Worm (Caenorhabditis elegans) whole organism, early embryonic: ENCODE data around the gene T27E7.1.

ENCODE experiments used
- B0310.2 ChIP-seq: sonication (generic microtip); optimal IDR thresholded peaks from 2 replicates; lab custom pipeline; 2016; ENCODE audit warnings: mild to moderate bottlenecking, missing genetic modification characterization, missing compliant biosample characterization
- F13C5.2 ChIP-seq: sonication (generic microtip); optimal IDR thresholded peaks from 2 replicates; lab custom pipeline; 2017; ENCODE audit warnings: mild to moderate bottlenecking, missing genetic modification characterization, inconsistent platforms, missing compliant biosample characterization
- aly-1 ChIP-seq: sonication (generic microtip); optimal IDR thresholded peaks from 2 replicates; lab custom pipeline; 2016; ENCODE audit warnings: missing genetic modification characterization, missing compliant biosample characterization
- ama-1 ChIP-seq: fragments of 150-350 bp; optimal IDR thresholded peaks from 2 replicates; lab custom pipeline; 2014
- ceh-13 ChIP-seq: fragments of 200-800 bp; sonication (Bioruptor generic); optimal IDR thresholded peaks from 2 replicates; lab custom pipeline; 2018; ENCODE audit warnings: mild to moderate bottlenecking, missing genetic modification characterization, missing compliant biosample characterization
- ceh-36 ChIP-seq: sonication (generic microtip); optimal IDR thresholded peaks from 2 replicates; lab custom pipeline; 2016; ENCODE audit warnings: missing genetic modification characterization, inconsistent platforms, missing compliant biosample characterization
- ets-7 ChIP-seq: sonication (generic microtip); optimal IDR thresholded peaks from 2 replicates; lab custom pipeline; 2016; ENCODE audit warnings: missing genotype, missing genetic modification characterization, missing compliant biosample characterization
- flt-1 ChIP-seq: fragments of 200-800 bp; sonication (Bioruptor generic); IDR thresholded peaks from 2 replicates; pipeline ENCODE4 v1.3.6; 2022; ENCODE audit warnings: missing genetic modification characterization, missing compliant biosample characterization
- hmbx-1 ChIP-seq: sonication (generic microtip); optimal IDR thresholded peaks from 2 replicates; lab custom pipeline; 2016; ENCODE audit warnings: mild to moderate bottlenecking, missing genetic modification characterization, missing compliant biosample characterization
- hmg-4 ChIP-seq: fragments of 200-800 bp; sonication (Bioruptor generic); optimal IDR thresholded peaks from 2 replicates; lab custom pipeline; 2018; ENCODE audit warnings: mild to moderate bottlenecking, missing genetic modification characterization, missing compliant biosample characterization
- hnd-1 ChIP-seq: sonication (generic microtip); optimal IDR thresholded peaks from 2 replicates; lab custom pipeline; 2016; ENCODE audit warnings: missing genetic modification characterization, missing compliant biosample characterization
- pes-1 ChIP-seq: fragments of 200-800 bp; sonication (Bioruptor generic); IDR thresholded peaks from 2 replicates; pipeline ENCODE4 v1.3.6; 2022; ENCODE audit warnings: missing genetic modification reagents, missing genetic modification characterization, missing compliant biosample characterization
- scrt-1 ChIP-seq: fragments of 200-800 bp; sonication (Bioruptor generic); IDR thresholded peaks from 2 replicates; pipeline ENCODE4 v1.3.6; 2022; ENCODE audit warnings: missing genetic modification characterization, missing compliant biosample characterization
- sea-1 ChIP-seq: fragments of 200-800 bp; sonication (Bioruptor generic); conservative IDR thresholded peaks from 2 replicates; pipeline ENCODE4 v1.3.6; 2022; ENCODE audit warnings: missing genetic modification characterization, missing compliant biosample characterization
- tbx-11 ChIP-seq: fragments of 200-800 bp; sonication (Bioruptor generic); IDR thresholded peaks from 2 replicates; pipeline ENCODE4 v1.3.6; 2022; ENCODE audit warnings: missing genetic modification characterization, missing compliant biosample characterization
- tbx-37 ChIP-seq: fragments of 200-800 bp; sonication (Bioruptor generic); conservative IDR thresholded peaks from 2 replicates; pipeline ENCODE4 v1.3.6; 2022; ENCODE audit warnings: missing genetic modification reagents, missing genetic modification characterization, missing compliant biosample characterization
- tra-4 ChIP-seq: sonication (generic microtip); optimal IDR thresholded peaks from 2 replicates; lab custom pipeline; 2017; ENCODE audit warnings: missing genetic modification characterization, missing compliant biosample characterization

The T27E7.1 gene

DNA sequence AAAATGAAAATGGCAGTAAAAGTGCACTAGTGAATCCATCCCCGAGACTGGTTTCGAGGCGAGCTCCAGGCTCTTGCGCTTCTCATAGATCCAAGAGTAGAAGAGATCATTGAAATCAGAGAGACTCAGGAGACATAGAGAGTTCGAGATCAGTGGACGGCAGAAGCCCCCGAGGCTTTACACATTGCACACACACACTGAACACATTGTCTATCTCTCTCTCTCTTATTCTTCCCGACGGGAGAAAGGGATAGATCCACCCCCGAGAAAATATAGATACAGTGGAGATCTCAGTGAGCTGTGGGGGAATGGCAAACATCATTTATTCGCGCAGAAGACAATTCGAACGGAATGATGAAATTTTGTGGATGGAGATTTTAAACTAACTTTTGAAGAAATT lies 12.6 kb upstream of the T27E7.1 start:
- TF ChIP-seq B0310.2 (tag; lab: Kevin White, UChicago) (no peak), hmbx-1 (tag; lab: Kevin White, UChicago) (no peak)

DNA sequence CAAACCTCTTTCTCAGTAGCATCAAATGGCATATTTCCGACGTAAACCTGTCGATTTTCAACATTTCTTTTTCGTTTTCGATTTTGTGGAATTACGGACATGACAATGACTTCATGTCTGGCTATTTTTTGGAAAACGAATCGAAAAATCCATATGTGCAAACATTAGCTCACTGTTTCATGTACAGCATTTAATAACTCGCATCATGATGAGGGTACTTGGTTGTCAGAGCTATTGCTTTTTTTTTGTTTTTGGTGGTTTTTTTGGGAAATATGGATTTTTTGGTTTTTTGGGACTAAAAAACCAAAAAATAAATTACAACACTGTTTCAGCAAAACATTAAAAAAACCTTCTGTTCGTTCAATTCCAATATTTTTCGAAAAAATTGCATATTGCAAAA lies 7.2 kb upstream of the T27E7.1 start, which contains the start of gene Y57G11A.5:
Gene Y57G11A.5, minus strand, starts transcription at position 101 of the 400 bp plus-strand sequence.
- TF ChIP-seq tra-4 (tag; lab: Kevin White, UChicago) (no peak), flt-1 (GFP tag; lab: Robert Waterston, UW) (no peak)

DNA sequence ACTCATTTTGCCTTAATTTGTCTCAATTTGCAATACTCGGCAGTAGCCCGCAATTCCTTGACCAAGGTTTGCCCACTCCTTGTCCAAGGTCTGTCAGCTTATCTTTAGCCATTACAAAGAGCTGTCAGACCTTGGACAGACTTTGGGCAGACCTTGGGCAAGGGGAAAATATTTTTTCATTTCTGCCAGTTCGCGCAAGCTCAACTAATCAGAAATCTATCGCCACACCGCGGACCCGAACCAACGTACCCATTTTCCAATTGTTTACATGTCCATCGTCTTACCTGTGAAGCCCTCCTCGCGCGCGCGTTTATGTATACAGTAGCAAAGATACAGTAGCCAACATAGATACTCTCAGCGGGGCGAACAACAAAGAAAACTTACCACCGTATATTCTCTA lies 4.4 kb upstream of the T27E7.1 start:
- TF ChIP-seq aly-1 (tag; lab: Kevin White, UChicago) (no peak), ceh-13 (no peak)

DNA sequence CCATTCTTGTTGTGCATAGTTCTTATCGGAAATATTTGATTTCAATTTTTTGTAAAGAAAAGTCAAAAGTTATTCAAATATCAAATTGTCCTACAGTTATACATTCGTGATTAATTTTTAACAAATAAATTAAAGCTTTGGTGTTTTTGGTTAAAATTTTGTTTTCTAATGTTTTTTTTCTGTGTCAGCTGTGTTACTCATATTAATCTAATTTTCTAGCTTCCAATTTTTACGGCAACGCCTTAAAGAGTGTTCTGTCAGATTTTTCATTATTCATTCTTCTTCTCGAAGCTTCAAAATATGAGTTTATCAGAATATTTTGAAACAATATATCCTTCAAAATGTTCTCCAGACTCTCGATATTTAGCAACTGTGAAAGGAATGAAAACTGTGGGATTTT lies 4.0 kb downstream of the T27E7.1 start, which contains the start of gene srh-63:
Gene srh-63, plus strand, starts transcription at position 301 of the 400 bp plus-strand sequence.
- no peak for TF ChIP-seq hmg-4 (GFP tag; lab: Kevin White, UChicago)
- TF ChIP-seq scrt-1 (GFP tag; lab: Robert Waterston, UW): no peak
- no peak for TF ChIP-seq ceh-36 (tag; lab: Kevin White, UChicago)
- TF ChIP-seq pes-1 (GFP tag; lab: Robert Waterston, UW): no peak
- no peak for TF ChIP-seq ceh-13
- no peak for TF ChIP-seq ets-7 (tag; lab: Kevin White, UChicago)
- TF ChIP-seq F13C5.2: no peak
- TF ChIP-seq hnd-1: no peak
- TF ChIP-seq tbx-11 (GFP tag; lab: Robert Waterston, UW): no peak
- TF ChIP-seq aly-1 (tag; lab: Kevin White, UChicago): no peak
- no peak for TF ChIP-seq flt-1 (GFP tag; lab: Robert Waterston, UW)
- TF ChIP-seq hmbx-1 (tag; lab: Kevin White, UChicago): no peak
- no peak for TF ChIP-seq tra-4 (tag; lab: Kevin White, UChicago)
- no peak for TF ChIP-seq B0310.2 (tag; lab: Kevin White, UChicago)
- TF ChIP-seq sea-1 (GFP tag; lab: Robert Waterston, UW): no peak
- TF ChIP-seq tbx-37: no peak
- no peak for TF ChIP-seq ama-1 (lab: Kevin White, UChicago)

DNA sequence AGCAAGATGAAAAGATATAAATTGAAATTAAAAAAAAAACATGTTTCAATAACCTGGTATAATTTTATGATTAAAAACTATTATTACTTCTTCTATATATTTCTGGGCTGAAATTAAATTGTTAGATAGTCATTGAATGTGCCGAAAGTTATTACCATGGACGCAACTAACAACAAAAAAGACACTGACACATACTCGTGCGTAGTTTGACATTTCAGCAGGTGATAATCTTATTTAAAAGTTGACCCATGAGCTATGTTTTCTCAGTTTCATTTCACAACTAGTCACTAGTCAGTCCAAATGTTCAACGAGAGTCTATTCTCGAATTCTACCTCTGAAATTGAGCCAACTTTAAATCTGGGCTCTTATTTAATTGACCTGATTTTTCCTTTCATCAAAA lies 9.2 kb downstream of the T27E7.1 start, which contains the start of gene T27E7.3:
Gene T27E7.3, plus strand, starts transcription at position 301 of the 400 bp plus-strand sequence.
- no peak for TF ChIP-seq ama-1 (lab: Kevin White, UChicago)
- no peak for TF ChIP-seq ceh-36 (tag; lab: Kevin White, UChicago)
- TF ChIP-seq hmg-4 (GFP tag; lab: Kevin White, UChicago): no peak
- no peak for TF ChIP-seq hnd-1
- TF ChIP-seq tra-4 (tag; lab: Kevin White, UChicago): no peak
- TF ChIP-seq sea-1 (GFP tag; lab: Robert Waterston, UW): no peak
- no peak for TF ChIP-seq scrt-1 (GFP tag; lab: Robert Waterston, UW)
- TF ChIP-seq F13C5.2: no peak
- TF ChIP-seq aly-1 (tag; lab: Kevin White, UChicago): no peak
- no peak for TF ChIP-seq B0310.2 (tag; lab: Kevin White, UChicago)
- TF ChIP-seq tbx-11 (GFP tag; lab: Robert Waterston, UW): no peak
- no peak for TF ChIP-seq flt-1 (GFP tag; lab: Robert Waterston, UW)
- TF ChIP-seq hmbx-1 (tag; lab: Kevin White, UChicago): no peak
- no peak for TF ChIP-seq pes-1 (GFP tag; lab: Robert Waterston, UW)

DNA sequence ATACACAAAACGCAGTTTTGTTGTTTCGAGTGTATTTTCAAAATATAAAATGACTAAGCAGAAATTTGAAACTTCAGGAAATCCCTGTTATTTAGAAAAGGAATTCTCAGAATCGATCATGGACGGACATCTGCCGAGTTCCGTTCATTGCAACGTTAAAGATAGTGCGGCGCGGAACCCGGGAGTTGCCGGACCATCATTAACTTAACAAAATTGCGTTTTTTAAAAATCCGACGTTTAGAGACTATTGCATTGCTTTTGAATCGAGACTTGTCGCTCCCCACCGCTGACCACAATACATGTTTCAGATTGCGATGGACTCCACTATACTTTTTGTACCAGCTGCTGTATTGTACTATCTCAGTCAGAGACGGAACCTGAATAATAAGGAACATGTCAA lies 10.5 kb downstream of the T27E7.1 start:
- TF ChIP-seq F13C5.2 (no peak), aly-1 (tag; lab: Kevin White, UChicago) (no peak), flt-1 (GFP tag; lab: Robert Waterston, UW) (no peak), B0310.2 (tag; lab: Kevin White, UChicago) (no peak), sea-1 (GFP tag; lab: Robert Waterston, UW) (no peak), ceh-13 (no peak), ets-7 (tag; lab: Kevin White, UChicago) (no peak)

DNA sequence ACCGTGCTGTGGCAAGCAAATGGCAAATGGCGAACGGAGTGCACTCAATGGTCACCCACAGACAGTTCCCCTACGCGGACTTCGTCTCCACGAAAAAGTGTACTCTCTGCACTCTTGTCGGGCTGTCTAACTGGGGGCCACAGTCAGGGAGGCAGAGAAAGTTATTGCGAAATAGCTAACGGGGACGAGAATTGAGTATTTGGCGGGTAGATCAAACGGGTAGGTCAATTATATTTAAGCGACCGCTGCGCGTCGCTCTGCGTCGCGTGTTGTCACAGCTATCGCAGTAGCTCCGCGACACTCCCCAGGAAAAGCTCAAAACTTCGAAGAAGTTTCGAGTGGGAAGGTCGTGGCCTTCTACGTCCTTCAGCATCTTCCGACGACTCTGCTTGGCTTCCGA lies 12.8 kb downstream of the T27E7.1 start:
- TF ChIP-seq sea-1 (GFP tag; lab: Robert Waterston, UW) (no peak), B0310.2 (tag; lab: Kevin White, UChicago) (no peak), ets-7 (tag; lab: Kevin White, UChicago) (no peak), tra-4 (tag; lab: Kevin White, UChicago) (no peak), pes-1 (GFP tag; lab: Robert Waterston, UW) (no peak), hnd-1 (no peak), ceh-13 (no peak), F13C5.2 (no peak), ceh-36 (tag; lab: Kevin White, UChicago) (no peak), hmbx-1 (tag; lab: Kevin White, UChicago) (no peak)

DNA sequence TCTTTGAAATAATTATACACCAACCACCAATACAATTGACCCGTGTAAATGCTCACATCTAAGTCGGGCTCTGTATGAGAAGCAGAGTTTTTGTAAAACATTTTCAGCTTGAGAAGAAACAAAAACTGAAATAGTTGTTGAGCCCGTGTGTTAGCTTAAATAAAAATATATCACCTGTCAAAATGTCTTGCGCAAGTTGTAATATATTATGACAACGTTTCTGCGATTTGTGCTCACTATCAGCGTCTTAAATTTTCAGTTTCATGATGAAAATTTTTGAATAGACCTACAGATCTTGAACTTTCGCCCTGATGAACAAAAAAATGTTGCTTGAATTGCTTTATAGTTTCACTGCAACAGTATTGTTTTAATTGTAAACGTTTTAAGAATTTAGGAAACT lies 15.4 kb downstream of the T27E7.1 start, which contains the start of gene T27E7.4:
Gene T27E7.4, minus strand, starts transcription at position 101 of the 400 bp plus-strand sequence.
- TF ChIP-seq ceh-13 (no peak), aly-1 (tag; lab: Kevin White, UChicago) (no peak), ama-1 (lab: Kevin White, UChicago) (no peak), tbx-11 (GFP tag; lab: Robert Waterston, UW) (no peak), hmg-4 (GFP tag; lab: Kevin White, UChicago) (no peak), ceh-36 (tag; lab: Kevin White, UChicago) (no peak), B0310.2 (tag; lab: Kevin White, UChicago) (no peak), F13C5.2 (no peak), ets-7 (tag; lab: Kevin White, UChicago) (no peak), tra-4 (tag; lab: Kevin White, UChicago) (no peak), hmbx-1 (tag; lab: Kevin White, UChicago) (no peak), pes-1 (GFP tag; lab: Robert Waterston, UW) (no peak), sea-1 (GFP tag; lab: Robert Waterston, UW) (no peak), tbx-37 (no peak), scrt-1 (GFP tag; lab: Robert Waterston, UW) (no peak)
